Worm (Caenorhabditis elegans) whole organism, L4/young adult: Measurements from ENCODE around the gene vmo-1.

Source experiments
- W03F9.2 ChIP-seq: fragments of 150-350 bp; optimal IDR thresholded peaks from 2 replicates; lab custom pipeline; 2014; ENCODE audit warnings: missing biosample characterization, missing genetic modification characterization
- dao-5 ChIP-seq: sonication (generic microtip); optimal IDR thresholded peaks from 2 replicates; lab custom pipeline; 2016; ENCODE audit warnings: missing genotype, missing genetic modification characterization, moderate library complexity, missing compliant biosample characterization
- him-1 ChIP-seq: sonication (generic microtip); optimal IDR thresholded peaks from 2 replicates; lab custom pipeline; 2016; ENCODE audit warnings: missing genotype, missing genetic modification reagents, missing genetic modification characterization, missing compliant biosample characterization

vmo-1 gene

DNA sequence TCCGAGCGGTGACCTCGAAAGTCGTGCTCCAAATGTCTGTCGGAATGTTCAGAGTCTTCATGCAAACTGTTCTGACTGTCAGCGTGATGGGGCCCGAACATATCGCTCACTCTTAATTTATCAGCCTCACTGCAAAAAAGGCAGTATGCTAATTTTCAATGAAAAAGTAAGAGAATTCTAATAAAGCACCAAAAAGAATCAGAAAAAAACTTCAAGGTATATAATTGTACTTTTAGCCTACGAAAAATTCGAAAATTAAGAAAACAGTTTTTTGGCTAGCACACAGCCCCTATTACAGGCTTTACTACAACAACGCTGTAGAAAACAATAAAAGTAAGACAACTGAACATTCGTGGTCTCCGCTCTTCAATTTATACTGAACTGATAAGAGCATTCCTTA, 8.9 kb upstream of the vmo-1 start, which contains the start of gene F26F2.1:
Gene F26F2.1, minus strand, starts transcription at position 101 of the 400 bp plus-strand sequence.
- TF ChIP-seq dao-5 (tag; lab: Kevin White, UChicago) (no peak), W03F9.2 (tag; lab: Kevin White, UChicago) (no peak), him-1 (no peak)

- no peak for TF ChIP-seq dao-5 (tag; lab: Kevin White, UChicago)
- no peak for TF ChIP-seq him-1
- TF ChIP-seq W03F9.2 (tag; lab: Kevin White, UChicago): no peak
Measured at ce11 chrV:20558270-20558669, 5.4 kb upstream of the vmo-1 start, which contains the start of gene abf-4. Gene abf-4, minus strand, starts transcription at chrV:20558370.

- TF ChIP-seq him-1 (no peak), dao-5 (tag; lab: Kevin White, UChicago) (no peak), W03F9.2 (tag; lab: Kevin White, UChicago) (no peak)
Measured at ce11 chrV:20556260-20556659, 3.4 kb upstream of the vmo-1 start, which contains the start of gene Y38H6C.23. Gene Y38H6C.23, minus strand, starts transcription at chrV:20556360.

DNA sequence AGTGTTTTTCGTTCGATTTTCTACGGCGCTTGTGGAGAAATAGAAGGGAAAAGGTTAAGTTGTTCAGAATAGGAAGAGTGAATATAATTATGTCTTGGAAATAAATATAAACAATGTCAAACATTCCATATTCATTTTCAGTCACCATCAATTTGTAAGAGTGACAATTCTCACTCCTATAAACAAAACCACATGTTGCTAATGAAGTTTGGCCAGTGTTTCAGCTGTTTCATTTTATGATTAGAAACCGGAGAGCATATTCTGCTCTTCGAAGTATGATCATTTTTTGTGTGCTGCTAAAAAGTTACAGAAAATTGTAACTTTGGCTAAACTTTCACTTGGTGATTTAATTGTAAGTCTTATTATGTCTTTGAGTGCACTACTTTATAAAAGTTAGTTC, 2.2 kb upstream of the vmo-1 start, which contains the start of gene Y38H6C.21:
Gene Y38H6C.21, minus strand, starts transcription at position 148 of the 400 bp plus-strand sequence.
- no peak for TF ChIP-seq dao-5 (tag; lab: Kevin White, UChicago)
- TF ChIP-seq him-1: no peak
- TF ChIP-seq W03F9.2 (tag; lab: Kevin White, UChicago): no peak

ce11 chrV:20551096-20551495, 1.8 kb downstream of the vmo-1 start, which contains the start of gene Y38H6C.20:
Gene Y38H6C.20, minus strand, starts transcription at chrV:20551196.
- no peak for TF ChIP-seq dao-5 (tag; lab: Kevin White, UChicago)
- TF ChIP-seq him-1: no peak
- no peak for TF ChIP-seq W03F9.2 (tag; lab: Kevin White, UChicago)

DNA sequence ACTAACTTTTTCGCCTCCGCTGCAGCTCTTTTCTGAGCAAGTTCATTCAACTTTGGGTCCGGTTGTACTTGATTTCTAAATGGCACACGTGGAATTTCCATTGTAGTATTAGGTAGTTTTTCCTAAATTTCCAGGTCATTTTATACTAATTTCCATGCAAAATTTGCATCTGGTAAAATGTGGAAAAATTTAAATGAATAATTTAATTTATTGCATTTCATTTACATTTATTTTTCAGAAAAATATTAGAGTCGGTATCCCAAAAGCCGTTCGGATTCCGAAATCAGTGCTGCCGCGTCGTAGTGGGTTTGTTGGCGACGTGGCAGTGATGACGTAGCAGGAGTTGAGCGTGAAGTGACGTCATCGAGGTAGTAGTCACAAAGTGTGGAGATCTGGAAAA, 5.8 kb downstream of the vmo-1 start, which contains the start of gene Y38H6C.18:
Gene Y38H6C.18, minus strand, starts transcription at position 101 of the 400 bp plus-strand sequence.
- no peak for TF ChIP-seq him-1
- TF ChIP-seq dao-5 (tag; lab: Kevin White, UChicago): no peak

- TF ChIP-seq him-1: no peak
- TF ChIP-seq dao-5 (tag; lab: Kevin White, UChicago): no peak
- no peak for TF ChIP-seq W03F9.2 (tag; lab: Kevin White, UChicago)
Measured at ce11 chrV:20545742-20546141, 7.1 kb downstream of the vmo-1 start.

DNA sequence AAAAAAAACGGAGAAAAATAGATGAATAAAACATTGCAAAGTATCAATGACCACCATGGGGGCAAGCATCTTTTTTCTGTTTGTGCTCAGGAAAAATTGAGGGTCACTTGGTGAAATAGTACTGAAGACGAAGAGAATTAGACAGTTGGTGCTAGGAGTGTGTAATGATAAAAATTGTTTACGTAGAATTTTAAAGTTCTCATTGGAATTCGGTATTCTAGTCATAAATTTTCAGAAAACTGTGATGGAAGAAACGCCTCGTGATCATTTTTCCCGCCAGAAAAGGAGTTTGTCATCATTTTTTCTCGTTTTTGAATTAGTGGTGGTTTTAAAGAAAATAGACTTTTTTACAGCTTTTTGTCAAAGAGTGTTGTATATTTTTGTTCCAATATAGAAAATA, 8.3 kb downstream of the vmo-1 start:
- TF ChIP-seq W03F9.2 (tag; lab: Kevin White, UChicago) (no peak), dao-5 (tag; lab: Kevin White, UChicago) (no peak), him-1 (no peak)

DNA sequence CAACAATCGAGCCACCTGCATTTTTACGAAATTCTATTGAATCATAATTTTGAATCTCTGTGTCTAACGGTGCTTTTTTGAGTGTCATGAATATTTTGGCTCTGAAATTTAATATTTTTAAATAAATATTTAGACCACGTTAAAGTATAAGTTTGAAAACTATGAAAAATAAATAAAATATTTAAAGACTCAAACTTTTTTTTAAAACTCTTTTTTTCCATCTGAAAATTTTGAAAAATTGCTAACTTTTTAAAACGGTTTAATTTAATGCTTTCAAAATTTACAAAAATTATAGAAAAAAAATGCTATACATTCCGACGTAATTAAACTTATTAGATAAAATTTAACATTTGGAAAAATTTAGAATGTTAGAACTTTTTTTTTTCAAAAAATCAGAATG, 8.8 kb downstream of the vmo-1 start, which contains the start of gene slc-36.3:
Gene slc-36.3, minus strand, starts transcription at position 101 of the 400 bp plus-strand sequence.
- TF ChIP-seq W03F9.2 (tag; lab: Kevin White, UChicago): no peak
- TF ChIP-seq him-1: no peak
- no peak for TF ChIP-seq dao-5 (tag; lab: Kevin White, UChicago)

- TF ChIP-seq him-1: no peak
- TF ChIP-seq W03F9.2 (tag; lab: Kevin White, UChicago): no peak
- TF ChIP-seq dao-5 (tag; lab: Kevin White, UChicago): no peak
Measured at ce11 chrV:20539055-20539454, 13.8 kb downstream of the vmo-1 start, which contains the start of gene Y38H6C.16. Gene Y38H6C.16, minus strand, starts transcription at chrV:20539347.

DNA sequence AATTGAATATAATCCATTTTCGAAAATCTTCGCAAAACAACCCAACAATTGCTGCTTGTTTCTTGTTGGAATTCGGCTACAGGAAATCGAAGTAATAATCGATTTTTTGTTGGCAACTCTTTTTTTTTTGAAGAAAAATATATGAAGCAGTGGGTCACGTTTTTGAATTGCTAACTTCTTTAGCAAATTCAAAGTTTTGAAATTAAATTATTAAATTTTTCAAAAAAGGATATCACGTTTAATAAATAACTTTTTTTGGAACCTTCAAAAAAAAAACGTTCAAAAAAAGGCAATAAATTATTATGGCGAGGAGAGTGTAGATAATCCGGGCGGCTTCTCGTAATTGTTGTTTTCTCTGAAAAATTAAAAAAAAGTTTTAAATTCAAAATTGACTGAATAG, 16.7 kb downstream of the vmo-1 start, which contains the start of gene Y38H6C.15:
Gene Y38H6C.15, minus strand, starts transcription at position 101 of the 400 bp plus-strand sequence.
- TF ChIP-seq W03F9.2 (tag; lab: Kevin White, UChicago): no peak

DNA sequence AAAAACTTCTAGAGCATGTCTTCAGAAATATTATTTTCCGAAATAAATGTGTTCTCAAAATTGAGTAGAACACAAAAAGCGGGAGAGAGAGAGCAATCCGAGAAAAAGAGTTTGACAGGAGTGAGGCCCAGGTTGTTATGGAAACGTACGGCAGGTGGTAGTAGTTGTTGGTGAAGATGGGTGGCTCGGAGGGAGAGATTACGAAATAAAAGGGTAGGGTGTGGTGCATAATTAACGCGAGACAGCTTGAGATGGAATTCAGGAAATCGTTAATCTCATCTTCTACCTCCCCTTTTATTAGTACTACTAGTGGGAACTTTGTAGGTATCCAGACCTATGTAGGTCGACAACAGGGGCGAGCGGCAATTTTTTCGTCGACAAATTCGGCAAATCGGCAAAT, 18.8 kb downstream of the vmo-1 start, which contains the start of gene famh-161:
Gene famh-161, minus strand, starts transcription at position 101 of the 400 bp plus-strand sequence.
- no peak for TF ChIP-seq W03F9.2 (tag; lab: Kevin White, UChicago)
- no peak for TF ChIP-seq him-1
- TF ChIP-seq dao-5 (tag; lab: Kevin White, UChicago): no peak

- no peak for TF ChIP-seq dao-5 (tag; lab: Kevin White, UChicago)
- no peak for TF ChIP-seq W03F9.2 (tag; lab: Kevin White, UChicago)
- no peak for TF ChIP-seq him-1
Measured at ce11 chrV:20527493-20527892, 25.4 kb downstream of the vmo-1 start, which contains the start of gene Y38H6C.13. Gene Y38H6C.13, plus strand, starts transcription at chrV:20527793.

DNA sequence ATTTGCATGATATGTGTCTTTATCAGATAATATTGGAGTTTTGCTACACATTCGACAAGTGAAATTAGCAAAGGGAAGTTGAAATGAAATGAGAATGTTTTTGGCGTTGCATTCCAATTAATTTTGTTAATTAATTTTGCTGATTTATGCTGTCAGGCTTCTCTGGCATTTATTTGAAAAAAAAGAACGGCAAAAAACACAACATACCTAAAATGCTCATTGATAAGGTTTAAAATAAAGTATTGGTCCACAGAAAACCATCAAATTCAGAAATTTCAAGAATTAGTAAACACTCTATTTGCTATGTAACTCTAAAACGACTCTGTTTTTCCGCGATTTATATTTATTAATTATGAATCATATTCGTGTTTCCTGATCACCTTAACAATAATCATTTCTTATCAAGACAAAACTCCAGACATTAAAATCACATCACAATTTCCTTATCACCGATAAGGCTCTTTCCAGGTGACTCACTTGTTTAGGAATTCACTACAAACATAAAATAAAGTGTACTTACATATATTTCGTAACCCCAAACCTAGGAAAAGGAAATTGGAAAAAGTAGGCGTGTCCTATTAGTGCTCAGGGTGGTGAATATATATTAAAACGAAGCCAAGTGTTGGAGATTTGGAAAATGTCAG, 26.9 kb downstream of the vmo-1 start, which contains the start of the genes srh-166 and Y38H6C.24:
Gene srh-166, minus strand, starts transcription at position 51 of the 644 bp plus-strand sequence.
Gene Y38H6C.24, plus strand, starts transcription at position 620 of the 644 bp plus-strand sequence.
- no peak for TF ChIP-seq W03F9.2 (tag; lab: Kevin White, UChicago)
